Worm (Caenorhabditis elegans): ENCODE results near the gene his-71.

his-71 gene

ce11 chrX:8010652-8011051, 28.8 kb upstream of the his-71 start:
- no peak for TF ChIP-seq skn-1 (tag; optimal IDR thresholded peaks at IDR 0.05)
- TF ChIP-seq nhr-25 (tag; optimal IDR thresholded peaks at IDR 0.05), result peak; percentile 67

ce11 chrX:8005967-8006366, 24.1 kb upstream of the his-71 start:
- no peak for TF ChIP-seq nhr-11 (tag; optimal IDR thresholded peaks at IDR 0.05)
- TF ChIP-seq gmeb-1 (tag; optimal IDR thresholded peaks at IDR 0.05), result no peak
- no peak for TF ChIP-seq zag-1 (tag; optimal IDR thresholded peaks at IDR 0.05)
- TF ChIP-seq nhr-237 (tag; optimal IDR thresholded peaks at IDR 0.05), result no peak
- TF ChIP-seq lin-13 (GFP tag; optimal IDR thresholded peaks at IDR 0.05), result no peak

DNA sequence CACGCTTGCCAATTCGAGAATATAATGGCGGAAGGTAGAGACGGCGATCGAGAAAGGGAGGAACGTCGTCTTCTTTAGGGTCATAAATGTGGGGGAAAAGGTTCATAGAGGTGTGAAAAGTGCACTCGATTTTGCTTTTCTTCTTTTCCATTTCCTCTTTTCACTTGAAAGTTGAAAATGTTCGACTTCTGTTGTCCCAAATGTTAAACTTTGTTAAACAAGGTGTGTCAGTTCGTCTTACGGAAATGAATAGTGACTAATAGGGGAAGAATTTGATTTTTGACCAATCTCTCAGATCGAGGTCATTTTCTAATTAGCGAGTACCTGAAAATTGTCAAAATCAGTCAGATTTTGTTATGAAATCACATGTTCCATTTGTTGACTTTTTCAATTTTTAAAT, 23.0 kb upstream of the his-71 start:
- TF ChIP-seq blmp-1 (tag; optimal IDR thresholded peaks at IDR 0.05; ENCODE audit: insufficient read depth), result peak; percentile 63
- TF ChIP-seq nhr-237 (tag; optimal IDR thresholded peaks at IDR 0.05), result no peak

ce11 chrX:8003663-8004062, 21.8 kb upstream of the his-71 start, which contains the start of the genes F45E1.1 and F45E1.2:
Gene F45E1.1 (plus strand): TSS chrX:8003682.
Gene F45E1.2 (plus strand): TSS chrX:8003733.
- TF ChIP-seq dmd-4 (tag; optimal IDR thresholded peaks at IDR 0.05) (no peak), unc-55 (GFP tag; optimal IDR thresholded peaks at IDR 0.05) (no peak), mbf-1 (tag; optimal IDR thresholded peaks at IDR 0.05) (no peak), ZK546.5 (tag; optimal IDR thresholded peaks at IDR 0.05) (no peak), ztf-1 (GFP tag; conservative IDR thresholded peaks at IDR 0.05) (no peak), skn-1 (tag; optimal IDR thresholded peaks at IDR 0.05) (no peak), alr-1 (tag; optimal IDR thresholded peaks at IDR 0.05) (no peak)

DNA sequence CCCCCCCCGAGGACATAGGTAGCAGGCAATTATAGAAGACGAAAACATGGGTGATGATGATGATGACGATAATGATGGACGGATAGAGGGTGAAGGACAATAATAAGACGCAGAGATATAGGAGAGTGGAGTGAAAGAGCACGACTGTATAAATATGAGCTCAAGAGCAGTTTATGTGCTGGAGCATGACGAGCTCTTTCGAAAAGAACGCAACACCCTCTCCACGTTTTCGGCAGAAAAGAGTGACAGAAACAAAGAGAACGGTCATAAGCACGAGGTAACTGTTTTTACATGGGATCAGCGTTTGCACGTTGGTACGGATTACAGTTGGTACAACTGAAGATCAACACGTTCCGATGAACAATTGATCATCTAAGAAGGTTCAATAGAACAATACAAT, 17.1 kb upstream of the his-71 start:
- no peak for TF ChIP-seq sma-3 (GFP tag; optimal IDR thresholded peaks at IDR 0.05)
- TF ChIP-seq mbf-1 (tag; optimal IDR thresholded peaks at IDR 0.05), result no peak
- TF ChIP-seq snpc-4 (tag; optimal IDR thresholded peaks at IDR 0.05), result no peak
- no peak for TF ChIP-seq F13H6.1 (tag; optimal IDR thresholded peaks at IDR 0.05)
- TF ChIP-seq Y55F3AM.14 (GFP tag; optimal IDR thresholded peaks at IDR 0.05), result no peak

DNA sequence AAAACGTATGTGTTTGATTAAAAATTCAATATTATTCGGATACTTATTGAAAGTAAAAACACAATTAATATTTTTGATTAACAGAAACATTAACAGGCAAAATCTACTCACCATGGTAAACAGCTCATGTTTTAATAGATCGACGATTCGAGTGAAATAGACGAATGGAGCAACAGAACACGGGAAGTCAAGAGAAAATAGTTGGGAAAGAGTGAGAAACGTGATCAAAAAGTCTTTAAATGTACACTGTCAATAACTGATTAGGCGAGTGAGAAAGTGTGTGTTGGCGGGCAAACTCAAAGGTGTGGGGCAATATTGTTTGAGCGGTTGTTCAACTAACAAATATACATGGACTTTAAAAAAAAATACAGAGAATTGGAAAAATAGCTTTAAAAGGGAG, 16.1 kb upstream of the his-71 start, which contains the start of gene sdpn-1:
Gene sdpn-1, minus strand, starts transcription at position 262 of the 400 bp plus-strand sequence.
- peak; percentile 54 for TF ChIP-seq fos-1 (tag; optimal IDR thresholded peaks at IDR 0.05)
- no peak for TF ChIP-seq ztf-11 (tag; optimal IDR thresholded peaks at IDR 0.05)
- TF ChIP-seq alr-1 (tag; optimal IDR thresholded peaks at IDR 0.05), result no peak

- TF ChIP-seq ama-1 (optimal IDR thresholded peaks at IDR 0.05), result no peak
- TF ChIP-seq gmeb-1 (tag; optimal IDR thresholded peaks at IDR 0.05), result no peak
- TF ChIP-seq elt-1 (tag; optimal IDR thresholded peaks at IDR 0.05), result no peak
- no peak for TF ChIP-seq blmp-1 (tag; optimal IDR thresholded peaks at IDR 0.05; ENCODE audit: insufficient read depth)
- no peak for TF ChIP-seq lsy-2 (tag; optimal IDR thresholded peaks at IDR 0.05)
- TF ChIP-seq sem-4 (tag; optimal IDR thresholded peaks at IDR 0.05), result no peak
- no peak for TF ChIP-seq nhr-237 (tag; optimal IDR thresholded peaks at IDR 0.05)
- TF ChIP-seq snpc-4 (tag; optimal IDR thresholded peaks at IDR 0.05), result no peak
- no peak for TF ChIP-seq nhr-12 (tag; optimal IDR thresholded peaks at IDR 0.05)
- TF ChIP-seq F13H6.1 (tag; optimal IDR thresholded peaks at IDR 0.05), result no peak
- TF ChIP-seq zag-1 (tag; optimal IDR thresholded peaks at IDR 0.05), result no peak
- TF ChIP-seq fos-1 (tag; optimal IDR thresholded peaks at IDR 0.05), result no peak
- no peak for TF ChIP-seq nhr-6 (tag; optimal IDR thresholded peaks at IDR 0.05)
- TF ChIP-seq R02D3.7 (tag; optimal IDR thresholded peaks at IDR 0.05), result no peak
- no peak for TF ChIP-seq crh-2 (tag; optimal IDR thresholded peaks at IDR 0.05)
- TF ChIP-seq mdl-1 (tag; optimal IDR thresholded peaks at IDR 0.05), result no peak
- TF ChIP-seq alr-1 (tag; optimal IDR thresholded peaks at IDR 0.05), result no peak
- TF ChIP-seq C34F6.9 (tag; optimal IDR thresholded peaks at IDR 0.05), result no peak
- no peak for TF ChIP-seq skn-1 (tag; optimal IDR thresholded peaks at IDR 0.05)
Measured at ce11 chrX:7994486-7994885, 12.6 kb upstream of the his-71 start.

Measured in whole organism, L2 larva.